Fruit fly (Drosophila melanogaster) whole organism, prepupa: ENCODE measurements around the gene CG9953.

Source experiments
- CG10631 ChIP-seq: fragments of 200-800 bp; sonication (Bioruptor generic); optimal IDR thresholded peaks from 2 replicates; lab custom pipeline; 2016; ENCODE audit warnings: missing biosample characterization, missing genetic modification characterization
- CG10669 ChIP-seq: fragments of 200-800 bp; sonication (Bioruptor generic); optimal IDR thresholded peaks from 3 replicates; lab custom pipeline; 2018; ENCODE audit warnings: missing biosample characterization, mild to moderate bottlenecking, missing genetic modification characterization, moderate library complexity
- CG11762 ChIP-seq: fragments of 200-800 bp; sonication (Bioruptor generic); optimal IDR thresholded peaks from 3 replicates; lab custom pipeline; 2016; ENCODE audit warnings: missing biosample characterization, missing genetic modification characterization; ENCODE audit not compliant: insufficient read depth
- CG15336 ChIP-seq: fragments of 200-800 bp; sonication (Bioruptor generic); IDR thresholded peaks from 2 replicates; pipeline ENCODE4 v1.3.6; 2022; ENCODE audit warnings: missing biosample characterization, missing genetic modification characterization
- CG1621 ChIP-seq: fragments of 200-800 bp; sonication (Bioruptor generic); optimal IDR thresholded peaks from 3 replicates; lab custom pipeline; 2018; ENCODE audit warnings: missing biosample characterization, mild to moderate bottlenecking, missing genetic modification characterization
- CG16779 ChIP-seq: fragments of 200-800 bp; sonication (Bioruptor generic); optimal IDR thresholded peaks from 3 replicates; lab custom pipeline; 2017; ENCODE audit warnings: missing biosample characterization, mild to moderate bottlenecking, missing genetic modification characterization
- CG3032 ChIP-seq: fragments of 200-800 bp; optimal IDR thresholded peaks from 2 replicates; lab custom pipeline; 2019; ENCODE audit warnings: missing biosample characterization, mild to moderate bottlenecking, missing genetic modification characterization, moderate library complexity
- CG31627 ChIP-seq: fragments of 200-800 bp; sonication (Bioruptor generic); optimal IDR thresholded peaks from 3 replicates; lab custom pipeline; 2016; ENCODE audit warnings: missing biosample characterization, missing genetic modification characterization
- CG34406 ChIP-seq: fragments of 200-800 bp; sonication (Bioruptor generic); optimal IDR thresholded peaks from 3 replicates; lab custom pipeline; 2016; ENCODE audit warnings: missing biosample characterization, missing genetic modification characterization
- CG3919 ChIP-seq: fragments of 200-800 bp; sonication (Bioruptor generic); optimal IDR thresholded peaks from 3 replicates; lab custom pipeline; 2016; ENCODE audit warnings: missing biosample characterization, missing genetic modification characterization
- CG6276 ChIP-seq: fragments of 200-800 bp; sonication (Bioruptor generic); optimal IDR thresholded peaks from 2 replicates; lab custom pipeline; 2017; ENCODE audit warnings: missing biosample characterization, mild to moderate bottlenecking, missing genetic modification characterization
- CG6808 ChIP-seq: fragments of 200-800 bp; sonication (Bioruptor generic); optimal IDR thresholded peaks from 3 replicates; lab custom pipeline; 2017; ENCODE audit warnings: missing biosample characterization, missing genetic modification characterization, mild to moderate bottlenecking, moderate library complexity, missing genetic modification reagents
- CG7368 ChIP-seq: fragments of 200-800 bp; sonication (Bioruptor generic); optimal IDR thresholded peaks from 3 replicates; lab custom pipeline; 2016; ENCODE audit warnings: missing biosample characterization, missing genetic modification characterization
- CG8119 ChIP-seq: fragments of 200-800 bp; sonication (Bioruptor generic); IDR thresholded peaks from 3 replicates; pipeline ENCODE4 v1.3.6; 2022; ENCODE audit warnings: missing biosample characterization, missing genetic modification characterization
- CG8319 ChIP-seq: fragments of 200-800 bp; sonication (Bioruptor generic); optimal IDR thresholded peaks from 3 replicates; lab custom pipeline; 2016; ENCODE audit warnings: missing biosample characterization, missing genetic modification characterization
- CG8632 ChIP-seq: fragments of 200-800 bp; sonication (Bioruptor generic); optimal IDR thresholded peaks from 3 replicates; lab custom pipeline; 2016; ENCODE audit warnings: missing biosample characterization, missing genetic modification characterization
- CG9139 ChIP-seq: fragments of 200-800 bp; sonication (Bioruptor generic); optimal IDR thresholded peaks from 3 replicates; lab custom pipeline; 2017; ENCODE audit warnings: missing biosample characterization, mild to moderate bottlenecking, missing genetic modification characterization
- Eip75B ChIP-seq: fragments of 200-800 bp; sonication (Bioruptor generic); optimal IDR thresholded peaks from 3 replicates; lab custom pipeline; 2016; ENCODE audit warnings: missing biosample characterization, missing genetic modification characterization
- Eip93F ChIP-seq: fragments of 200-800 bp; sonication (Bioruptor generic); optimal IDR thresholded peaks from 2 replicates; lab custom pipeline; 2016; ENCODE audit warnings: missing biosample characterization, mild to moderate bottlenecking, missing genetic modification characterization
- Ets21C ChIP-seq: fragments of 200-800 bp; sonication (Bioruptor generic); optimal IDR thresholded peaks from 3 replicates; lab custom pipeline; 2016; ENCODE audit warnings: missing biosample characterization, missing genetic modification characterization
- Ets96B ChIP-seq: fragments of 200-800 bp; optimal IDR thresholded peaks from 2 replicates; lab custom pipeline; 2019; ENCODE audit warnings: missing biosample characterization, mild to moderate bottlenecking, missing genetic modification characterization, moderate library complexity
- Gug ChIP-seq: fragments of 200-800 bp; sonication (Bioruptor generic); IDR thresholded peaks from 2 replicates; pipeline ENCODE4 v1.3.6; 2022; ENCODE audit warnings: missing biosample characterization, missing genetic modification characterization
- Hr38 ChIP-seq: sonication (Bioruptor generic); optimal IDR thresholded peaks from 2 replicates; lab custom pipeline; 2016; ENCODE audit warnings: missing biosample characterization, missing genetic modification characterization
- Hr4 ChIP-seq: fragments of 200-800 bp; sonication (Bioruptor generic); optimal IDR thresholded peaks from 3 replicates; lab custom pipeline; 2016; ENCODE audit warnings: missing biosample characterization, missing genetic modification characterization
- Lpt ChIP-seq: fragments of 200-800 bp; sonication (Bioruptor generic); optimal IDR thresholded peaks from 3 replicates; lab custom pipeline; 2016; ENCODE audit warnings: missing biosample characterization, missing genetic modification characterization
- OdsH ChIP-seq: fragments of 200-800 bp; sonication (Bioruptor generic); optimal IDR thresholded peaks from 3 replicates; lab custom pipeline; 2016; ENCODE audit warnings: missing biosample characterization, missing genetic modification characterization
- Smox ChIP-seq: fragments of 200-800 bp; sonication (Bioruptor generic); optimal IDR thresholded peaks from 3 replicates; lab custom pipeline; 2016; ENCODE audit warnings: missing biosample characterization, missing genetic modification characterization
- Sox14 ChIP-seq: fragments of 200-800 bp; sonication (Bioruptor generic); optimal IDR thresholded peaks from 3 replicates; lab custom pipeline; 2016; ENCODE audit warnings: missing biosample characterization, missing genetic modification characterization
- Sox15 ChIP-seq: fragments of 200-800 bp; sonication (Bioruptor generic); optimal IDR thresholded peaks from 3 replicates; lab custom pipeline; 2016; ENCODE audit warnings: missing biosample characterization, missing genetic modification characterization
- acj6 ChIP-seq: fragments of 200-800 bp; sonication (Bioruptor generic); optimal IDR thresholded peaks from 3 replicates; lab custom pipeline; 2016; ENCODE audit warnings: missing biosample characterization, missing genetic modification characterization
- dac ChIP-seq: fragments of 200-800 bp; sonication (Bioruptor generic); optimal IDR thresholded peaks from 2 replicates; lab custom pipeline; 2017; ENCODE audit warnings: missing biosample characterization, mild to moderate bottlenecking, missing genetic modification characterization
- dsx ChIP-seq: fragments of 200-800 bp; optimal IDR thresholded peaks from 3 replicates; lab custom pipeline; 2019; ENCODE audit warnings: missing biosample characterization, mild to moderate bottlenecking, missing genetic modification characterization, moderate library complexity; ENCODE audit not compliant: poor library complexity, severe bottlenecking
- eg ChIP-seq: fragments of 200-800 bp; sonication (Bioruptor generic); IDR thresholded peaks from 3 replicates; pipeline ENCODE4 v1.3.6; 2022; ENCODE audit warnings: missing biosample characterization, missing genetic modification characterization
- fd59A ChIP-seq: fragments of 200-800 bp; sonication (Bioruptor generic); optimal IDR thresholded peaks from 2 replicates; lab custom pipeline; 2017; ENCODE audit warnings: missing biosample characterization, mild to moderate bottlenecking, missing genetic modification characterization, missing genetic modification reagents
- fkh ChIP-seq: fragments of 200-800 bp; sonication (Bioruptor generic); optimal IDR thresholded peaks from 3 replicates; lab custom pipeline; 2017; ENCODE audit warnings: missing biosample characterization, mild to moderate bottlenecking, missing genetic modification characterization, moderate library complexity
- lz ChIP-seq: fragments of 200-800 bp; sonication (Bioruptor generic); optimal IDR thresholded peaks from 3 replicates; lab custom pipeline; 2016; ENCODE audit warnings: missing biosample characterization, missing genetic modification characterization
- net ChIP-seq: fragments of 200-800 bp; sonication (Bioruptor generic); optimal IDR thresholded peaks from 3 replicates; lab custom pipeline; 2016; ENCODE audit warnings: missing biosample characterization, missing genetic modification characterization
- pdm3 ChIP-seq: fragments of 200-800 bp; sonication (Bioruptor generic); optimal IDR thresholded peaks from 3 replicates; lab custom pipeline; 2016; ENCODE audit warnings: missing biosample characterization, missing genetic modification characterization
- salr ChIP-seq, 2 experiments: fragments of 200-800 bp; sonication (Bioruptor generic); optimal IDR thresholded peaks; 3 replicates each; lab custom pipeline; 2016 to 2018; ENCODE audit warnings: missing biosample characterization in 2 of 2, missing genetic modification characterization in 2 of 2, mild to moderate bottlenecking in 1 of 2
- svp ChIP-seq: fragments of 200-800 bp; sonication (Bioruptor generic); peaks from one replicate; lab custom pipeline; 2016; ENCODE audit warnings: missing biosample characterization, missing genetic modification characterization
- topi ChIP-seq: fragments of 200-800 bp; sonication (Bioruptor generic); optimal IDR thresholded peaks from 3 replicates; lab custom pipeline; 2016; ENCODE audit warnings: missing biosample characterization, missing genetic modification characterization
- vri ChIP-seq: fragments of 200-800 bp; sonication (Bioruptor generic); optimal IDR thresholded peaks from 3 replicates; lab custom pipeline; 2016; ENCODE audit warnings: missing biosample characterization, mild to moderate bottlenecking, missing genetic modification characterization

Gene CG9953

DNA sequence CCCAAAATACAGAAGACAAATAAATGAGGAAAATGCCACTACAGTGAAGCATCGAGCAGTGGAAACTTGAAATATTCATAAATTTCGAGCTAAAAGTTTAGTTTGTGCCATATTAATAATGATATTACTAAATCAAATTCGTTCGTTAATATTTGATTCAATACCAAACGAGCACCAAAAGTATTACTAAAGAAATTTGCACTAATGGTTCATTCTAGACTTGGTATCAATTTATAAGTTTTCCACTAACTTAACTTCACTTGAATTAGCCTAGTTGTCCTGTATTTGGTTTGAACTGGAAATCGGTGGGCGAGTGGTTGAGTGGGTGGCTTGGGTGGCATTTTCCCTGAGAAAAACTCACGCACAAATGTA, 25.5 kb upstream of the CG9953 start:
- TF ChIP-seq Ets21C (GFP tag; lab: Kevin White, UChicago) (no peak), Sox14 (GFP tag; lab: Kevin White, UChicago) (no peak)

- TF ChIP-seq Smox (GFP tag; lab: Kevin White, UChicago), result no peak
- no peak for TF ChIP-seq Sox15 (GFP tag; lab: Kevin White, UChicago)
- no peak for TF ChIP-seq Hr38
- no peak for TF ChIP-seq CG3919
Measured at dm6 chr3L:6945357-6945756, 24.1 kb upstream of the CG9953 start.

DNA sequence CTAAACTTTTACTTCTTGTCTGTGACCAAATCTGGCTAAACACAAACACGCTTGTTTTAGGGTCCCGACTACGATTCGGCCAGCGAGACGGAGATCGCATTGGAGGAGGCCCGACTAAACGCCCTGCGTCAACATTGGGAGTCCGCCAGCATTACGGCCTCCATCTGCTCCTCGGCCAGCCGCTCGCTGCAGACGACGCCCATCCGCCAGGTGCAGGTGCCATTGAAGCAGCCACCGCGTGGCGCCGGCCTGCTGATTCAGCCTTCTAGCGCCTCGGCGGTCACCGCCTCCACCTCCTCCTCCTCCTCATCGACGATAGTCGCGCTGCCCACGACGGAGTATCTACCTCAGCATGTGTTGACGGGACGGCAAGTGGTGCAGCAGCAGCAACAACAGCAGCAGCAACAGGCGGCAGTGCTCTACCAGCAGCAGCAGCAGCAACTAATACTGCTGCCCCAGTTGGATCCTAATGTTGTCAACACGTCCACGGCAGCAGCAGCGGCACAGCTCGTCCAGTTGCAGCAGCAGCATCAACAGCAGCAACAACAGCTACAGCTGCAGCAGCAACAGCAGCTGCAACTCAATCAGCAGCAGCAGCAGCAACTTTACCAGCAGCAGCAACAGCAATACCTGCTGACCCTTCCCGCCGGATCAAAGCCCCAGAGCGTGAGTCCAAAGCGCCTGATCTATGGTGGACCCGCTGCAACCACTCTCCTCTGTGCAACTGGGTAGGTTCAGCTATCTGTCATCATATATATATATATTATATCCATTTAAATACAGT, 22.1 kb upstream of the CG9953 start:
- TF ChIP-seq CG6276 (GFP tag; lab: Kevin White, UChicago) (no peak), Eip75B (GFP tag; lab: Kevin White, UChicago) (no peak), CG31627 (GFP tag; lab: Kevin White, UChicago) (no peak), CG16779 (tag; lab: Kevin White, UChicago) (no peak), dac (GFP tag; lab: Kevin White, UChicago) (no peak), CG6808 (GFP tag; lab: Kevin White, UChicago) (no peak), CG1621 (no peak), Lpt (GFP tag; lab: Kevin White, UChicago) (no peak), CG7368 (GFP tag; lab: Kevin White, UChicago) (no peak), Hr38 (no peak), acj6 (GFP tag; lab: Kevin White, UChicago) (no peak), fd59A (no peak), Sox15 (GFP tag; lab: Kevin White, UChicago) (no peak), Eip93F (GFP tag; lab: Kevin White, UChicago) (no peak), Gug (no peak), eg (no peak), vri (no peak), CG8632 (GFP tag; lab: Kevin White, UChicago) (no peak), CG15336 (GFP tag; lab: Robert Waterston, UW) (no peak), salr (GFP tag; optimal IDR thresholded peaks at IDR 0.05; lab: Kevin White, UChicago) (no peak)

- no peak for TF ChIP-seq Hr38
- peak; percentile 89 for TF ChIP-seq CG8632 (GFP tag; lab: Kevin White, UChicago)
- TF ChIP-seq topi (GFP tag; lab: Kevin White, UChicago), result peak; percentile 88
- peak; percentile 94 for TF ChIP-seq svp
- TF ChIP-seq Ets96B (tag; lab: Kevin White, UChicago), result peak; percentile 90
- TF ChIP-seq CG8119 (GFP tag; lab: Robert Waterston, UW), result peak; percentile 94
- TF ChIP-seq CG9139, result peak; percentile 69
- peak; percentile 90 for TF ChIP-seq lz (GFP tag; lab: Kevin White, UChicago)
- peak; percentile 85 for TF ChIP-seq dsx
- peak; percentile 85 for TF ChIP-seq net
- TF ChIP-seq CG3032 (tag; lab: Kevin White, UChicago), result peak; percentile 91
- TF ChIP-seq CG10631 (GFP tag; lab: Kevin White, UChicago), result peak; percentile 87
- peak; percentile 88 for TF ChIP-seq CG10669 (GFP tag; lab: Kevin White, UChicago)
- peak; percentile 82 for TF ChIP-seq Gug
- TF ChIP-seq CG6808 (GFP tag; lab: Kevin White, UChicago), result peak; percentile 84
- TF ChIP-seq pdm3 (GFP tag; lab: Kevin White, UChicago), result peak; percentile 90
- peak; percentile 95 for TF ChIP-seq eg
- peak; percentile 86 for TF ChIP-seq CG34406
- peak; percentile 89 for TF ChIP-seq Smox (GFP tag; lab: Kevin White, UChicago)
- TF ChIP-seq CG11762 (GFP tag; lab: Kevin White, UChicago), result peak; percentile 83
- TF ChIP-seq CG6276 (GFP tag; lab: Kevin White, UChicago), result no peak
- peak; percentile 92 for TF ChIP-seq OdsH (GFP tag; lab: Kevin White, UChicago)
- TF ChIP-seq Hr4, result peak; percentile 92
- peak; percentile 75 for TF ChIP-seq CG8319
- TF ChIP-seq fkh (GFP tag; lab: Kevin White, UChicago), result peak; percentile 93
- peak; percentile 82 for TF ChIP-seq CG7368 (GFP tag; lab: Kevin White, UChicago)
- peak in 1 of 2 experiments; percentile 74 for TF ChIP-seq salr (GFP tag; optimal IDR thresholded peaks at IDR 0.05; lab: Kevin White, UChicago)
Measured at dm6 chr3L:6955254-6956229, 13.9 kb upstream of the CG9953 start, which contains the start of the genes CG10077 and CG9948. Gene CG10077, minus strand, starts transcription at chr3L:6955904. Gene CG9948, plus strand, starts transcription at chr3L:6955991.
